Worm (Caenorhabditis elegans): ENCODE data around the gene csa-1.

Gene csa-1

DNA sequence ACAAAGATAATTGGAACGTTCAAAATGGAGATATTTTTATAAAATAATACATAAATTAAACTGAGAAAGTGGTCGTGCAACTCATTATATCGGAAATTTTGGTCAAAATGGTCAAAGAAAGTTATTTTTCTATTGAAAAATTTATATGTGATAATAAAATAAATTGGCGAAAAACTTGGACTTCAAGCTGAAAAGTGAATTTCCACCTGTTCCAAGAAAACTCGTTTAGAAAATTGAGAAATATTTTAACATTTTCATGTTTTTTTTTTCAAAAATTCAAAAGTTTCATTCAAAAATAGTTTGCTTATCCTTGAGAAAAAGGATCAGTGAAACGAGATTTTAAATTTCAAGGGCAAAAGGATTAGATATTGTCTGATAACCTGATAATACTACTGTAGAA is 40.5 kb downstream of the csa-1 start:
- TF ChIP-seq nhr-84 (tag; optimal IDR thresholded peaks at IDR 0.05) (no peak), hlh-4 (tag; optimal IDR thresholded peaks at IDR 0.05) (peak; percentile 95)

DNA sequence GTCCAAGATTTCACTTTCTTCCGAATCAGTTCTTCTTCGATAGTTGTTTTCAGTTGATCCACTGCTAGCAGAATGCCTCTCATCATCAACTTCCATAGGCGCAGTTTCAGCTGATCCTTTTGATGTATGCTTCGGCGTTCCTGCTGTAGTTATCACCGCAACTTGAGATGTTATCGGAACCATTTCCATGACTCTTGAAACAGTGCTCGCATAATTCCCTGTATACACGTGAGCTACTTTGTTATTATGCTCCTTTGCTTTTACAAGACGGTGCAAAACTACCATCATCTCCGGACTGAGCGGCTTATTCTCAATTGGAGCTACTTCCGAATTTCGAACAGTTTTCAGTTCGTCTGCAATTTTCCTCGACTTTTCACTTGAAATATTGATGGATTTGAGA is 42.4 kb downstream of the csa-1 start:
- TF ChIP-seq ceh-8 (GFP tag; optimal IDR thresholded peaks at IDR 0.05) (no peak), efl-1 (optimal IDR thresholded peaks at IDR 0.05) (no peak), efl-1 (GFP tag; optimal IDR thresholded peaks at IDR 0.05 in 1 of 2) (peak in 1 of 2 experiments; percentile 91)

DNA sequence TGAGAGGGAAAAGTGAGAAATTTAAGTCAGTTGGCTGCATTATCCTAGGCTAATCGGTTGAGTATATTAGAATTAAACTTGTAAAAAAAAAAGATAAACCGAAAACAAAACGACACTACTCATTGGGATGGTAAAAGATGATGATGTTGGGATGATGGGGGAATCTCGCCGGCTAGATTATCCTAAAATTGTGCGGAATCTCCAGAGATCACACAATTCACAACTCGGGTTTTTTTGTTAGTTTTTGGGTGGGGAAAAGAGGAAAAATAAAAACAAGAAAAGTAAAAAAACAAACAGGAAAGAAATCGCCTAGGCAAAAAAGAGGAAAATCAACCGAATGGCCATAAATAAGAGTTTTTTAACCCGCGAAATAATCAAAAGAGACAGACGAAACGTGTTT is 44.4 kb downstream of the csa-1 start:
- TF ChIP-seq nhr-85 (tag) (peak; percentile 43), grh-1 (GFP tag; IDR thresholded peaks at IDR 0.05) (no peak)

DNA sequence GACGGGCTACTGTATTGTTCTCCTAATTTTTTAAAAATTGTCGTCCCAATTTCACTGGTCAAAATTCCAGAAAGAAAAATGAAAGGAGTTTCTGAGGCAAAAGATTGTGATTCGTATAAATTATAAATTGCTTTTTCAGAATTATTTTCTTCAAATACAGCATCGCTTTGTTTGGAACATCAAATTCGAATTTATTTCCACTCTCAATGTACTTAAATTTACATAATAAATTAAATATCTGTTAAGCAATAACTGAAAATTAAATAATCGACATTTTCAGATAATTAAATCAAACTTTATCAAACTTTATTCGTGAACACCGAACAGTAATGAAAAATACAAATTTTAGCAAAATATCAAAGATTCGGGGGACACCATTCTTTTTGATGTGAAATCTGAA is 44.8 kb downstream of the csa-1 start:
- no peak for TF ChIP-seq unc-30 (tag; optimal IDR thresholded peaks at IDR 0.05)
- no peak for TF ChIP-seq ets-5 (GFP tag; IDR thresholded peaks at IDR 0.05)
- no peak for TF ChIP-seq elt-2 (tag; optimal IDR thresholded peaks at IDR 0.05)
- no peak for TF ChIP-seq snu-23 (GFP tag; optimal IDR thresholded peaks at IDR 0.05)
- no peak for TF ChIP-seq C34B4.2 (tag; optimal IDR thresholded peaks at IDR 0.05)
- no peak for TF ChIP-seq nhr-77 (tag; optimal IDR thresholded peaks at IDR 0.05)
- peak; percentile 2 for TF ChIP-seq mep-1 (tag; optimal IDR thresholded peaks at IDR 0.05)
- TF ChIP-seq F16B12.6 (tag; optimal IDR thresholded peaks at IDR 0.05), result no peak
- TF ChIP-seq mef-2 (tag; optimal IDR thresholded peaks at IDR 0.05), result no peak
- no peak for TF ChIP-seq hlh-17 (GFP tag; optimal IDR thresholded peaks at IDR 0.05; ENCODE audit: borderline replicate concordance)
- no peak for TF ChIP-seq mdl-1 (tag; optimal IDR thresholded peaks at IDR 0.05)
- no peak for TF ChIP-seq hlh-4 (tag; optimal IDR thresholded peaks at IDR 0.05)
- TF ChIP-seq ztf-11 (tag; optimal IDR thresholded peaks at IDR 0.05), result no peak
- peak; percentile 31 for TF ChIP-seq aly-2 (tag; optimal IDR thresholded peaks at IDR 0.05)
- no peak for TF ChIP-seq sox-4 (tag; optimal IDR thresholded peaks at IDR 0.05)

DNA sequence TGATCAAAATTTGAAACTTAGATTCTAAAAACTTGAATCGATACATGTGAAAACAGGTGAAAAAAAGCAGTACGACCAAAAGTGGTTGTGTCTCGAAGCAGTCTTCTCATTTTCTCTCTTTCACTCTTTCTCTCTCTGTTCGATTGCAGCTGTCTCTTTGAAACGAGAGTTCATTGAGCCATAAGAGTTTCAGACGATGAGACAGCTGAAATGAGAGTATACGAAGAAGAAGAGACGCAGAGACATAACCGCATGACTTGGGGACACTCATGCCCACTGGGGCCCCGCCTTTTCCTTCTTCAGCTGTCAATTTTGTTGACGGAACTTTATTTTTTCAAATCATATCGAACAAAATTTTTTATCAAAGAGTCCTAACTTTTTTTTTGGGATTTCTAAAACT is 45.5 kb downstream of the csa-1 start:
- TF ChIP-seq lir-3 (tag; optimal IDR thresholded peaks at IDR 0.05; ENCODE audit: poor library complexity), result peak; percentile 62
- no peak for TF ChIP-seq zip-4 (GFP tag; optimal IDR thresholded peaks at IDR 0.05)
- TF ChIP-seq mep-1 (tag; optimal IDR thresholded peaks at IDR 0.05), result peak; percentile 86
- peak; percentile 86 for TF ChIP-seq swsn-7 (tag; optimal IDR thresholded peaks at IDR 0.05)
- TF ChIP-seq lin-14 (GFP tag; optimal IDR thresholded peaks at IDR 0.05), result peak; percentile 97
- TF ChIP-seq fkh-8 (tag; optimal IDR thresholded peaks at IDR 0.05), result peak; percentile 89
- peak; percentile 45 for TF ChIP-seq fkh-4 (tag; optimal IDR thresholded peaks at IDR 0.05; ENCODE audit: borderline replicate concordance)
- TF ChIP-seq ama-1 (optimal IDR thresholded peaks at IDR 0.05), result peak; percentile 6
- no peak for TF ChIP-seq sptf-1 (tag; optimal IDR thresholded peaks at IDR 0.05)
- TF ChIP-seq hlh-4 (tag; optimal IDR thresholded peaks at IDR 0.05), result peak; percentile 95
- TF ChIP-seq unc-86 (tag; optimal IDR thresholded peaks at IDR 0.05), result peak; percentile 72
- peak; percentile 91 for TF ChIP-seq nhr-20 (tag; optimal IDR thresholded peaks at IDR 0.05)
- peak; percentile 59 for TF ChIP-seq snpc-4 (tag; optimal IDR thresholded peaks at IDR 0.05)
- TF ChIP-seq egl-27 (tag; optimal IDR thresholded peaks at IDR 0.05), result peak; percentile 40 to 54
- TF ChIP-seq isw-1 (GFP tag; IDR thresholded peaks at IDR 0.05), result peak; percentile 66
- peak; percentile 14 to 92 for TF ChIP-seq mdl-1 (tag; optimal IDR thresholded peaks at IDR 0.05)
- TF ChIP-seq nhr-90 (tag; optimal IDR thresholded peaks at IDR 0.05; ENCODE audit: poor library complexity), result peak; percentile 77
- peak; percentile 1 for TF ChIP-seq lin-15B (tag; optimal IDR thresholded peaks at IDR 0.05)
- TF ChIP-seq nhr-71 (tag; optimal IDR thresholded peaks at IDR 0.05), result peak; percentile 96
- TF ChIP-seq nhr-84 (tag; optimal IDR thresholded peaks at IDR 0.05), result no peak
- peak; percentile 60 for TF ChIP-seq pax-3 (tag; optimal IDR thresholded peaks at IDR 0.05)
- TF ChIP-seq sox-4 (tag; optimal IDR thresholded peaks at IDR 0.05), result peak; percentile 15
- TF ChIP-seq ceh-90 (tag; optimal IDR thresholded peaks at IDR 0.05), result no peak
- peak; percentile 80 for TF ChIP-seq grh-1 (GFP tag; IDR thresholded peaks at IDR 0.05)
- peak; percentile 78 for TF ChIP-seq jun-1 (tag; optimal IDR thresholded peaks at IDR 0.05)
- peak; percentile 55 for TF ChIP-seq egl-13 (tag; optimal IDR thresholded peaks at IDR 0.05)
- peak; percentile 86 for TF ChIP-seq fos-1 (tag; optimal IDR thresholded peaks at IDR 0.05)
- peak; percentile 83 to 91 for TF ChIP-seq efl-1 (optimal IDR thresholded peaks at IDR 0.05)
- peak; percentile 63 to 96 for TF ChIP-seq efl-1 (GFP tag; optimal IDR thresholded peaks at IDR 0.05 in 1 of 2)
- peak; percentile 60 for TF ChIP-seq lin-39 (tag; optimal IDR thresholded peaks at IDR 0.05)
- no peak for TF ChIP-seq Y116A8C.19 (tag; optimal IDR thresholded peaks at IDR 0.05; ENCODE audit: borderline replicate concordance)
- TF ChIP-seq mef-2 (tag; optimal IDR thresholded peaks at IDR 0.05), result peak; percentile 66
- peak; percentile 71 for TF ChIP-seq blmp-1 (tag; optimal IDR thresholded peaks at IDR 0.05)

All from whole organism, L1 larva.